Fruit fly (Drosophila melanogaster) whole organism, embryonic: ENCODE results near the gene CG15283.

Experiments used
- CG16815 ChIP-seq: fragments of 200-800 bp; sonication (Bioruptor generic); optimal IDR thresholded peaks from 3 replicates; lab custom pipeline; 2017; ENCODE audit warnings: missing biosample characterization, mild to moderate bottlenecking, missing genetic modification characterization
- CG6175 ChIP-seq: fragments of 200-800 bp; sonication (Bioruptor generic); IDR thresholded peaks from 3 replicates; pipeline ENCODE4 v1.3.6; 2022; ENCODE audit warnings: missing biosample characterization, missing genetic modification characterization
- CTCF ChIP-seq: fragments of 200-800 bp; sonication (Bioruptor generic); optimal IDR thresholded peaks from 2 replicates; lab custom pipeline; 2017; ENCODE audit warnings: missing biosample characterization, mild to moderate bottlenecking, missing genetic modification characterization, moderate library complexity
- Gsc ChIP-seq: fragments of 200-800 bp; sonication (Bioruptor generic); IDR thresholded peaks from 2 replicates; pipeline ENCODE4 v1.3.6; 2022; ENCODE audit warnings: missing biosample characterization, missing genetic modification characterization
- Myb ChIP-seq: fragments of 200-800 bp; sonication (Bioruptor generic); optimal IDR thresholded peaks from 2 replicates; lab custom pipeline; 2016; ENCODE audit warnings: missing biosample characterization, missing genetic modification characterization
- ato ChIP-seq: fragments of 200-800 bp; sonication (Bioruptor generic); IDR thresholded peaks from 2 replicates; pipeline ENCODE4 v1.3.6; 2022; ENCODE audit warnings: missing biosample characterization, missing genetic modification characterization; ENCODE audit not compliant: partially characterized antibody
- ems ChIP-seq: fragments of 200-800 bp; sonication (Bioruptor generic); optimal IDR thresholded peaks from 3 replicates; lab custom pipeline; 2016; ENCODE audit warnings: missing biosample characterization, missing genetic modification characterization
- lov ChIP-seq, 2 experiments: fragments of 200-800 bp in 1 of 2; fragments of >200 bp in 1 of 2; sonication (Bioruptor generic) in 1 of 2; IDR thresholded peaks in 1 of 2; optimal IDR thresholded peaks in 1 of 2; 2 replicates in 1 of 2; 3 replicates in 1 of 2; pipeline versions ENCODE4 v1.3.6 to Lab custom; 2017 to 2022; ENCODE audit warnings: missing biosample characterization in 1 of 2, missing genetic modification characterization in 1 of 2
- salm ChIP-seq: fragments of 200-800 bp; sonication (Bioruptor generic); optimal IDR thresholded peaks from 2 replicates; lab custom pipeline; 2018; ENCODE audit warnings: missing biosample characterization, mild to moderate bottlenecking, missing genetic modification characterization
- tin ChIP-seq: fragments of 200-800 bp; sonication (Bioruptor generic); optimal IDR thresholded peaks from 3 replicates; lab custom pipeline; 2016; ENCODE audit warnings: missing biosample characterization, missing genetic modification characterization
- zen2 ChIP-seq: fragments of 200-800 bp; sonication (Bioruptor generic); IDR thresholded peaks from 3 replicates; pipeline ENCODE4 v1.3.6; 2022; ENCODE audit warnings: missing biosample characterization, missing genetic modification characterization; ENCODE audit not compliant: partially characterized antibody

dm6 chr2L:14456268-14456667, 5.5 kb upstream of the CG15283 start:
- TF ChIP-seq tin (GFP tag; lab: Kevin White, UChicago) (no peak), Myb (GFP tag; lab: Kevin White, UChicago) (no peak), CTCF (GFP tag; lab: Kevin White, UChicago) (no peak), ato (GFP tag; lab: Robert Waterston, UW) (no peak), CG6175 (GFP tag; lab: Robert Waterston, UW) (no peak), Gsc (no peak), ems (GFP tag; lab: Kevin White, UChicago) (no peak), lov (optimal IDR thresholded peaks at IDR 0.05; lab: Kevin White, UChicago) (no peak), lov (GFP tag; IDR thresholded peaks at IDR 0.05; lab: Robert Waterston, UW) (no peak), zen2 (GFP tag; lab: Robert Waterston, UW) (no peak), salm (tag; lab: Kevin White, UChicago) (no peak), CG16815 (no peak)
